Worm (Caenorhabditis elegans): ENCODE data around the gene Y75B7B.1.
A peak's percentile ranks its signal among the peaks of the same experiment; 100 is the strongest.

Gene Y75B7B.1

DNA sequence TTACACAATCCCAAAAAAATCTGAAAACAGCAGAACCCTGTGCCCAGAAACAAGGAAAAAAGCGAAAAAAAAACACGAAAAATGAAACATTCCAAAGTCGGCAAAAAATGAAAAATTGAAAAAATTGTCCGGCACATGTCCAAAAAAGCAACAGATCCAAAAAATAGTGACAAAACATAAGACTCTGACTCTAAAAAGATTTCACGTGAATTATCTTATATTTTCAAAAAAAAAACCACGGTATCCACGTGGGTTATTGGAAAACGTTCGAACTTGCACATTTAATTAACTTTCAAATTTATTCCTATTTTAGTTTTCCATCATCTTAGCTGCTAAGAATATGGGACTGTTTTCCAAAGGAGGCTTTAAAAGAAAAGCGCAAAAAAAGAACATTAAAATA, at the start of gene Y75B7B.1:
Gene Y75B7B.1, plus strand, starts transcription at position 301 of the 400 bp plus-strand sequence.
- TF ChIP-seq F13C5.2 (tag; optimal IDR thresholded peaks at IDR 0.05), result no peak
- no peak for TF ChIP-seq pes-1 (GFP tag; IDR thresholded peaks at IDR 0.05)
- TF ChIP-seq sea-1 (GFP tag; conservative IDR thresholded peaks at IDR 0.05), result no peak
- TF ChIP-seq tbx-37 (GFP tag; conservative IDR thresholded peaks at IDR 0.05), result no peak
- no peak for TF ChIP-seq ama-1 (optimal IDR thresholded peaks at IDR 0.05)
- TF ChIP-seq hmbx-1 (tag; optimal IDR thresholded peaks at IDR 0.05), result no peak
- TF ChIP-seq ceh-36 (tag; optimal IDR thresholded peaks at IDR 0.05), result no peak
- no peak for TF ChIP-seq tbx-11 (GFP tag; IDR thresholded peaks at IDR 0.05)
- no peak for TF ChIP-seq tra-4 (tag; optimal IDR thresholded peaks at IDR 0.05)

DNA sequence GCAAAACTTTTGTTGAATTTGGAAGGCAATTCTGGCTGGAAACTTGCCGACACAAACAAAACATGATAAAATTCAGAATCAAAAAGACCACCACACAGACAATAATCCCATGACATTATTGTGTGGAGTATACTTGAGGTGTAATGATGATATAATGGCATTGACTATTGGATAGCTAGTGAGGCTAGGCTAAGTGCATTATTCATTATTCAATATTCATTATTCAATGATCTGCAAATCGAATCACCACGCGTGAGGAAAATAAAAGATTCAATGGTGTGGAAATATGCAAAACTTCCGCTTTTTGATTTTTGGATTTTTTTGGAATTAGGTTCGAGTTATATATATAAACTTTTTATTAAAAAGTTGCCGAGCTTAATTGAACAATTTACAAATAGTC, 47.2 kb upstream of the Y75B7B.1 start:
- TF ChIP-seq aly-1 (tag; optimal IDR thresholded peaks at IDR 0.05), result no peak
- TF ChIP-seq ets-7 (tag; optimal IDR thresholded peaks at IDR 0.05), result no peak
- no peak for TF ChIP-seq hmbx-1 (tag; optimal IDR thresholded peaks at IDR 0.05)

ce11 chrV:1226239-1226638, 44.5 kb upstream of the Y75B7B.1 start:
- TF ChIP-seq hmg-4 (GFP tag; optimal IDR thresholded peaks at IDR 0.05) (no peak), ets-7 (tag; optimal IDR thresholded peaks at IDR 0.05) (no peak)

- no peak for TF ChIP-seq hnd-1 (tag; optimal IDR thresholded peaks at IDR 0.05)
- TF ChIP-seq sea-1 (GFP tag; conservative IDR thresholded peaks at IDR 0.05), result no peak
- TF ChIP-seq tbx-11 (GFP tag; IDR thresholded peaks at IDR 0.05), result no peak
- no peak for TF ChIP-seq ama-1 (optimal IDR thresholded peaks at IDR 0.05)
- TF ChIP-seq ceh-13 (GFP tag; optimal IDR thresholded peaks at IDR 0.05), result no peak
- no peak for TF ChIP-seq scrt-1 (GFP tag; IDR thresholded peaks at IDR 0.05)
- no peak for TF ChIP-seq ets-7 (tag; optimal IDR thresholded peaks at IDR 0.05)
- no peak for TF ChIP-seq tbx-37 (GFP tag; conservative IDR thresholded peaks at IDR 0.05)
- no peak for TF ChIP-seq flt-1 (GFP tag; IDR thresholded peaks at IDR 0.05)
- TF ChIP-seq ceh-36 (tag; optimal IDR thresholded peaks at IDR 0.05), result no peak
- TF ChIP-seq pes-1 (GFP tag; IDR thresholded peaks at IDR 0.05), result no peak
Measured at ce11 chrV:1227756-1228665, 42.7 kb upstream of the Y75B7B.1 start.

DNA sequence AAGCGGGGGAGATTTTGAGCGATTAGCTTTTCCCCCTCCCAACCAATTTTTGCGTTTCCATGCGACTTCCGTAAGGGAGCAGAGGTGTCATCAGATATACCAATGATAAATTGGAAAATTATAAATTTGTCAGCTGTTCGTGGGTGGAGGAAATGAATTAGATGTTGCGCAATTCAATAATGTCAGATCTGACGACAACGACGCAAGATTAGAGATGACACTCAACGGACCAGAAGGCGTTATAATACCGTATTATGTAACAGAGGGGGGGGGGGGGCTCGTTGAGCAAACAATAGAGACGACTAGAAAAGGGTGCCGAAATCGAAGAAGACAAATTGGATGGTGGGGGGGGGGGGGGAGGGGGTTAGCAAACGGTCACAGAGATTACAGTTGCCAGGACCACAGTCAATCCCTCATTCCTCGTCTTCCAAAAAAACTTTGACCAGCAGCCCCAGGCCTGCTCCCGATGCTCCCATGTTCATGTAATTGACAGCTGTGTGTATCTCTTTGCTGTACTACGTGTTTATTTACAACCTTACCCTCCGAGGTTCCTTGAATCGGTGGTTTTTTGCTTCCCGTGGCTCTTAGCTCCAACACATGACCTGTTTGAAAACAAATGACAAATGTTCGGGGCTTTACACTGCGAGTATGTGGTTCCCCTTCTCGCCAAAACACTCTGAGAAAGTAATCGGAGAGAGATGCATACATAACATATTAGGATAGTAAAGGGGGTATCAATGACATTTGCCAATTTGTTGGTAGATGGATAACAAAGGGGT, 41.6 kb upstream of the Y75B7B.1 start:
- no peak for TF ChIP-seq aly-1 (tag; optimal IDR thresholded peaks at IDR 0.05)
- TF ChIP-seq ceh-13 (GFP tag; optimal IDR thresholded peaks at IDR 0.05), result peak; percentile 18
- TF ChIP-seq F13C5.2 (tag; optimal IDR thresholded peaks at IDR 0.05), result no peak
- peak; percentile 10; the same call in 1 of the 2 replicates for TF ChIP-seq pes-1 (GFP tag; IDR thresholded peaks at IDR 0.05)
- TF ChIP-seq ceh-36 (tag; optimal IDR thresholded peaks at IDR 0.05), result peak; percentile 52

- TF ChIP-seq F13C5.2 (tag; optimal IDR thresholded peaks at IDR 0.05) (no peak), ceh-36 (tag; optimal IDR thresholded peaks at IDR 0.05) (peak; percentile 92), pes-1 (GFP tag; IDR thresholded peaks at IDR 0.05) (0 out of 2 replicates have a peak, but pooled peaks have one; percentile 12), ama-1 (optimal IDR thresholded peaks at IDR 0.05) (no peak), tra-4 (tag; optimal IDR thresholded peaks at IDR 0.05) (no peak), hmbx-1 (tag; optimal IDR thresholded peaks at IDR 0.05) (no peak), scrt-1 (GFP tag; IDR thresholded peaks at IDR 0.05) (no peak), ceh-13 (GFP tag; optimal IDR thresholded peaks at IDR 0.05) (no peak)
Measured at ce11 chrV:1230540-1230939, 40.2 kb upstream of the Y75B7B.1 start.

- no peak for TF ChIP-seq pes-1 (GFP tag; IDR thresholded peaks at IDR 0.05)
- no peak for TF ChIP-seq tra-4 (tag; optimal IDR thresholded peaks at IDR 0.05)
Measured at ce11 chrV:1232574-1232973, 38.1 kb upstream of the Y75B7B.1 start.

DNA sequence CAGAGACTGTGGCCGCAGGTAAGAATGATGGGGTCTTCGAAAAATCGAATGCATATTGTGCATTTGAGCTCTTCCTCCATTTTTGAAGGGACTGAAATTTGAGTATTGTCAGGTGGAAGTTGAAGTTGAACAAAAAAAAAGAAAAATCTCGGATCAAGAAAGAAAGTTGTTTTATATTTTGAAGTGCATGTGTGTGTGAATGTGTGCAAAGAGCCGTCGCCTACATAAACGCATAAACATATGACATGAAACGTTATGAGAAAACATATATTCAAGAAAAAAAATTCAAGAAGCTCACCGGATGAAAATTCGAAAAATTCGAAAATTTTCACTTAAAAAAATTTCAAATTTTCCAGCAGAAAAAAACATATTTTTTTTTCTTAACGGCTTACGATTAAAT, 35.4 kb upstream of the Y75B7B.1 start, which contains the start of gene madd-2:
Gene madd-2, minus strand, starts transcription at position 101 of the 400 bp plus-strand sequence.
- TF ChIP-seq tbx-37 (GFP tag; conservative IDR thresholded peaks at IDR 0.05) (no peak), aly-1 (tag; optimal IDR thresholded peaks at IDR 0.05) (no peak), ceh-13 (GFP tag; optimal IDR thresholded peaks at IDR 0.05) (no peak), B0310.2 (tag; optimal IDR thresholded peaks at IDR 0.05) (no peak), sea-1 (GFP tag; conservative IDR thresholded peaks at IDR 0.05) (no peak), scrt-1 (GFP tag; IDR thresholded peaks at IDR 0.05) (no peak), hmbx-1 (tag; optimal IDR thresholded peaks at IDR 0.05) (no peak), hmg-4 (GFP tag; optimal IDR thresholded peaks at IDR 0.05) (no peak), ets-7 (tag; optimal IDR thresholded peaks at IDR 0.05) (no peak), tra-4 (tag; optimal IDR thresholded peaks at IDR 0.05) (no peak), tbx-11 (GFP tag; IDR thresholded peaks at IDR 0.05) (no peak), flt-1 (GFP tag; IDR thresholded peaks at IDR 0.05) (no peak), pes-1 (GFP tag; IDR thresholded peaks at IDR 0.05) (no peak), hnd-1 (tag; optimal IDR thresholded peaks at IDR 0.05) (no peak)

All from whole organism, early embryonic.